Worm (Caenorhabditis elegans) whole organism, L4 larva: ENCODE data around the gene col-167.

Experiments used
- F10B5.3 ChIP-seq: sonication (generic microtip); optimal IDR thresholded peaks from 2 replicates; lab custom pipeline; 2016; ENCODE audit warnings: mild to moderate bottlenecking, missing genetic modification characterization, missing compliant biosample characterization
- F26F4.8 ChIP-seq: fragments of 200-800 bp; sonication (Bioruptor generic); conservative IDR thresholded peaks from 2 replicates; pipeline ENCODE4 v1.3.6; 2022; ENCODE audit warnings: missing genetic modification characterization, missing compliant biosample characterization
- F37D6.2 ChIP-seq: sonication (generic microtip); optimal IDR thresholded peaks from 2 replicates; lab custom pipeline; 2016; ENCODE audit warnings: mild to moderate bottlenecking, missing genetic modification characterization, missing compliant biosample characterization
- T20F7.1 ChIP-seq: fragments of 200-800 bp; sonication (Bioruptor generic); optimal IDR thresholded peaks from 2 replicates; lab custom pipeline; 2018; ENCODE audit warnings: mild to moderate bottlenecking, missing genetic modification characterization, missing compliant biosample characterization
- T26A8.4 ChIP-seq: fragments of 200-800 bp; sonication (Bioruptor generic); IDR thresholded peaks from 2 replicates; pipeline ENCODE4 v1.3.6; 2022; ENCODE audit warnings: missing genetic modification characterization, missing compliant biosample characterization
- Y105C5A.15 ChIP-seq: fragments of 200-800 bp; sonication (Bioruptor generic); IDR thresholded peaks from 2 replicates; pipeline ENCODE4 v1.3.6; 2022; ENCODE audit warnings: missing genetic modification characterization, missing compliant biosample characterization
- Y5F2A.4 ChIP-seq: fragments of 200-800 bp; sonication (Bioruptor generic); optimal IDR thresholded peaks from 2 replicates; lab custom pipeline; 2018; ENCODE audit warnings: mild to moderate bottlenecking, missing genetic modification characterization, missing compliant biosample characterization
- aha-1 ChIP-seq: fragments of 150-350 bp; peaks from one replicate; lab custom pipeline; 2014; ENCODE audit warnings: missing biosample characterization, missing genetic modification characterization
- aly-2 ChIP-seq: sonication (generic microtip); optimal IDR thresholded peaks from 2 replicates; lab custom pipeline; 2018; ENCODE audit warnings: missing biosample characterization, missing genetic modification characterization
- attf-4 ChIP-seq: sonication (generic microtip); optimal IDR thresholded peaks from 3 replicates; lab custom pipeline; 2017; ENCODE audit warnings: missing biosample characterization, missing genetic modification characterization
- ceh-28 ChIP-seq: fragments of 150-350 bp; optimal IDR thresholded peaks from 2 replicates; lab custom pipeline; 2014; ENCODE audit warnings: missing biosample characterization, missing genetic modification reagents, missing genetic modification characterization
- ces-1 ChIP-seq: fragments of 150-350 bp; sonication (generic microtip); optimal IDR thresholded peaks from 4 replicates; lab custom pipeline; 2014; ENCODE audit warnings: missing biosample characterization, missing genetic modification reagents, missing genetic modification characterization
- daf-16 ChIP-seq, 3 experiments: sonication (generic microtip); optimal IDR thresholded peaks; 2 replicates each; lab custom pipeline; 2016 to 2017; ENCODE audit warnings: missing genetic modification characterization in 3 of 3, missing genetic modification reagents in 3 of 3, mild to moderate bottlenecking in 2 of 3, missing compliant biosample characterization in 2 of 3, missing biosample characterization in 1 of 3, moderate library complexity in 1 of 3
- daf-8 ChIP-seq: fragments of 200-800 bp; sonication (Bioruptor generic); IDR thresholded peaks from 2 replicates; pipeline ENCODE4 v1.3.6; 2022; ENCODE audit warnings: missing genetic modification characterization, missing compliant biosample characterization
- dpl-1 ChIP-seq: fragments of 150-350 bp; optimal IDR thresholded peaks from 2 replicates; lab custom pipeline; 2014; ENCODE audit warnings: missing biosample characterization, missing genetic modification reagents, missing genetic modification characterization
- dve-1 ChIP-seq: sonication (generic microtip); optimal IDR thresholded peaks from 2 replicates; lab custom pipeline; 2017; ENCODE audit warnings: antibody characterized with exemption, mild to moderate bottlenecking, missing genetic modification characterization, missing compliant biosample characterization; ENCODE audit not compliant: insufficient read depth
- fkh-10 ChIP-seq: fragments of 150-350 bp; optimal IDR thresholded peaks from 2 replicates; lab custom pipeline; 2014; ENCODE audit warnings: missing biosample characterization, missing genetic modification reagents, missing genetic modification characterization
- hif-1 ChIP-seq, 2 experiments: sonication (generic microtip); optimal IDR thresholded peaks; 2 replicates each; lab custom pipeline; 2016 to 2017; ENCODE audit warnings: missing compliant biosample characterization in 2 of 2, missing genetic modification characterization in 2 of 2, missing genetic modification reagents in 2 of 2, missing genotype in 2 of 2, mild to moderate bottlenecking in 1 of 2
- hlh-30 ChIP-seq: sonication (generic microtip); optimal IDR thresholded peaks from 2 replicates; lab custom pipeline; 2017; ENCODE audit warnings: antibody characterized with exemption, mild to moderate bottlenecking, missing genetic modification characterization, missing compliant biosample characterization; ENCODE audit not compliant: insufficient read depth
- lin-13 ChIP-seq: fragments of 150-350 bp; optimal IDR thresholded peaks from 2 replicates; lab custom pipeline; 2014; ENCODE audit warnings: missing biosample characterization, missing genetic modification reagents, missing genetic modification characterization
- lin-15B ChIP-seq: fragments of 150-350 bp; sonication (generic microtip); optimal IDR thresholded peaks from 3 replicates; lab custom pipeline; 2014; ENCODE audit warnings: missing biosample characterization, missing genetic modification characterization
- lin-29 ChIP-seq: fragments of 200-800 bp; sonication (Bioruptor generic); IDR thresholded peaks from 2 replicates; pipeline ENCODE4 v1.3.6; 2022; ENCODE audit warnings: missing genetic modification reagents, missing genetic modification characterization, missing compliant biosample characterization
- lin-38 ChIP-seq: fragments of 200-800 bp; sonication (Bioruptor generic); IDR thresholded peaks from 2 replicates; pipeline ENCODE4 v1.3.6; 2022; ENCODE audit warnings: missing genetic modification reagents, missing genetic modification characterization, missing compliant biosample characterization
- lsy-2 ChIP-seq, 2 experiments: fragments of 150-350 bp in 1 of 2; sonication (generic microtip) in 1 of 2; optimal IDR thresholded peaks; 2 replicates each; lab custom pipeline; 2014 to 2017; ENCODE audit warnings: missing biosample characterization in 2 of 2, missing genetic modification characterization in 2 of 2
- mdt-29 ChIP-seq: fragments of 200-800 bp; sonication (Bioruptor generic); IDR thresholded peaks from 2 replicates; pipeline ENCODE4 v1.3.6; 2022; ENCODE audit warnings: missing genetic modification reagents, missing genetic modification characterization, missing compliant biosample characterization
- mep-1 ChIP-seq: fragments of 150-350 bp; sonication (generic microtip); optimal IDR thresholded peaks from 3 replicates; lab custom pipeline; 2014; ENCODE audit warnings: missing biosample characterization, missing genetic modification characterization
- mes-2 ChIP-seq: sonication (generic microtip); optimal IDR thresholded peaks from 2 replicates; lab custom pipeline; 2016; ENCODE audit warnings: missing genotype, mild to moderate bottlenecking, missing genetic modification characterization, missing compliant biosample characterization; ENCODE audit not compliant: poor library complexity, severe bottlenecking
- mxl-2 ChIP-seq: fragments of 200-800 bp; sonication (Bioruptor generic); conservative IDR thresholded peaks from 2 replicates; pipeline ENCODE4 v1.3.6; 2022; ENCODE audit warnings: missing genetic modification reagents, missing genetic modification characterization, missing compliant biosample characterization
- nhr-10 ChIP-seq: fragments of 150-350 bp; optimal IDR thresholded peaks from 2 replicates; lab custom pipeline; 2014; ENCODE audit warnings: missing biosample characterization, missing genetic modification characterization
- nhr-102 ChIP-seq: sonication (generic microtip); optimal IDR thresholded peaks from 2 replicates; lab custom pipeline; 2016; ENCODE audit warnings: mild to moderate bottlenecking, missing genetic modification characterization, moderate library complexity, missing compliant biosample characterization
- nhr-25 ChIP-seq: sonication (generic microtip); optimal IDR thresholded peaks from 2 replicates; lab custom pipeline; 2017; ENCODE audit warnings: missing genetic modification characterization, mild to moderate bottlenecking, missing compliant biosample characterization, antibody characterized with exemption, moderate library complexity, borderline replicate concordance; ENCODE audit not compliant: insufficient read depth
- nhr-42 ChIP-seq: fragments of 200-800 bp; sonication (Bioruptor generic); IDR thresholded peaks from 2 replicates; pipeline ENCODE4 v1.3.6; 2022; ENCODE audit warnings: missing genetic modification characterization, missing compliant biosample characterization
- nhr-6 ChIP-seq: fragments of 150-350 bp; optimal IDR thresholded peaks from 2 replicates; lab custom pipeline; 2014; ENCODE audit warnings: missing biosample characterization, missing genetic modification characterization
- pha-4 ChIP-seq, 2 experiments: fragments of 150-350 bp in 1 of 2; fragments of 200-800 bp in 1 of 2; sonication (Bioruptor generic) in 1 of 2; IDR thresholded peaks in 1 of 2; optimal IDR thresholded peaks in 1 of 2; 2 replicates each; pipeline versions ENCODE4 v1.3.6 to Lab custom; 2014 to 2022; ENCODE audit warnings: missing genetic modification characterization in 2 of 2, missing genetic modification reagents in 2 of 2, missing biosample characterization in 1 of 2, missing compliant biosample characterization in 1 of 2
- rbr-2 ChIP-seq: sonication (generic microtip); optimal IDR thresholded peaks from 2 replicates; lab custom pipeline; 2016; ENCODE audit warnings: missing genotype, missing genetic modification characterization, missing compliant biosample characterization
- saeg-2 ChIP-seq: fragments of 200-800 bp; sonication (Bioruptor generic); IDR thresholded peaks from 2 replicates; pipeline ENCODE4 v1.3.6; 2022; ENCODE audit warnings: missing genetic modification reagents, missing genetic modification characterization, missing compliant biosample characterization
- set-16 ChIP-seq: fragments of 200-800 bp; sonication (Bioruptor generic); IDR thresholded peaks from 2 replicates; pipeline ENCODE4 v1.3.6; 2022; ENCODE audit warnings: missing genetic modification reagents, missing genetic modification characterization, missing compliant biosample characterization
- skn-1 ChIP-seq: fragments of 150-350 bp; optimal IDR thresholded peaks from 2 replicates; lab custom pipeline; 2014; ENCODE audit warnings: missing biosample characterization, missing genetic modification characterization
- snpc-4 ChIP-seq: fragments of 150-350 bp; optimal IDR thresholded peaks from 2 replicates; lab custom pipeline; 2014; ENCODE audit warnings: missing biosample characterization, missing genetic modification characterization
- spr-1 ChIP-seq: sonication (generic microtip); optimal IDR thresholded peaks from 2 replicates; lab custom pipeline; 2016; ENCODE audit warnings: mild to moderate bottlenecking, missing genetic modification characterization, missing compliant biosample characterization
- unc-39 ChIP-seq: sonication (generic microtip); optimal IDR thresholded peaks from 2 replicates; lab custom pipeline; 2017; ENCODE audit warnings: missing biosample characterization, missing genetic modification characterization
- vab-7 ChIP-seq: fragments of 200-800 bp; sonication (Bioruptor generic); IDR thresholded peaks from 2 replicates; pipeline ENCODE4 v1.3.6; 2022; ENCODE audit warnings: missing genetic modification reagents, missing genetic modification characterization, missing compliant biosample characterization
- zfp-3 ChIP-seq: fragments of 200-800 bp; sonication (Bioruptor generic); conservative IDR thresholded peaks from 2 replicates; pipeline ENCODE4 v1.3.6; 2022; ENCODE audit warnings: missing genetic modification reagents, missing genetic modification characterization, missing compliant biosample characterization
- zip-11 ChIP-seq: fragments of 200-800 bp; sonication (Bioruptor generic); IDR thresholded peaks from 2 replicates; pipeline ENCODE4 v1.3.6; 2022; ENCODE audit warnings: missing genetic modification characterization, missing compliant biosample characterization
- zip-2 ChIP-seq: fragments of 150-350 bp; optimal IDR thresholded peaks from 2 replicates; lab custom pipeline; 2014; ENCODE audit warnings: missing biosample characterization, missing genetic modification characterization
- ztf-7 ChIP-seq: fragments of 150-350 bp; optimal IDR thresholded peaks from 2 replicates; lab custom pipeline; 2014; ENCODE audit warnings: missing biosample characterization, missing genetic modification characterization

The col-167 gene

DNA sequence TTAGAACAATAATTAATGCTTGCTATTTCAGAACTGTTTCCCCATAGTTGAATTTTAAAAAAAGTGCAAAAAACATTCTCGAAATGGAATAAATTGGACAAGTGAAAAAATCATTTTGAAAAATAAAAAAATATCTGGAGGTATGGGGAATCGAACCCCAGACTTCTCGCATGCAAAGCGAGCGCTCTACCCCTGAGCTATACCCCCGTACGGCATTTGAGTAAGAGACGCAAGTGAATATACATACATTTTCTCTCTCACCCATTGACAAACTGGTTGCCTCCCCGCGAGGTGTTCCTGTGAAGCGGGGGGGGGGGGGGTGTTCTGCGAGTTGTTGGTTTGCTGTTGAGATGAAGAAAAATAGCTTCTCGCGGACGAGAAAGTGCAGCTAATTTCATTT is 31.1 kb upstream of the col-167 start (continued):
- peak; percentile 97 for TF ChIP-seq vab-7 (GFP tag; lab: Robert Waterston, UW)
- TF ChIP-seq mxl-2: peak; percentile 78
- no peak for TF ChIP-seq zip-2 (tag; lab: Kevin White, UChicago)
- TF ChIP-seq aha-1: peak; percentile 33
- TF ChIP-seq ces-1 (GFP tag; lab: Kevin White, UChicago): peak; percentile 36
- TF ChIP-seq zfp-3 (GFP tag; lab: Robert Waterston, UW): peak; percentile 61
- TF ChIP-seq set-16 (GFP tag; lab: Robert Waterston, UW): peak; percentile 64
- TF ChIP-seq nhr-25 (tag; lab: Kevin White, UChicago): peak; percentile 68
- peak; percentile 27 for TF ChIP-seq dpl-1 (GFP tag; lab: Kevin White, UChicago)
- peak; percentile 79 for TF ChIP-seq spr-1 (tag; lab: Kevin White, UChicago)

DNA sequence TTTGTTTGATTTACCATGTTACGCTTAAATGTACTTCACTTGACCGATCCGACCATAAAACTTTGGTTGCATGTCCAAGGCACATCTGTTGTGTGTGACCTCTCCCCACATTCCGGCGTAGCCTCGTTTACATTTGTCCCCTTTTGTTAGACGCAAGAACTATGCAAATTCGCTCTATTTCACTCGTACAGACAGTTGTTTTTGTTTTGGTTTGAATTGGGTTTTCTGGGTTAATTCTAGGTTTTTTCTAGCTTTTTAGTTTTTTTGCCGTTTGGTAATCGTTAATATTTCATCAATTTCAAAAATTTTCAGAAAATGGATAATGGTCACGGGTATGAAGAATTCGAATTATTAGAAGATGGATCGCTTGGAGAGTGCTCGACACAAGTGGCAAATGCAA is 30.5 kb upstream of the col-167 start, which contains the start of gene mom-1:
Gene mom-1 (plus strand): TSS at position 301 of the 400 bp plus-strand sequence.
- TF ChIP-seq mdt-29 (GFP tag; lab: Robert Waterston, UW) (no peak), F26F4.8 (no peak), dve-1 (tag; lab: Kevin White, UChicago) (no peak), lsy-2 (tag; optimal IDR thresholded peaks at IDR 0.05; lab: Kevin White, UChicago) (no peak), zip-11 (GFP tag; lab: Robert Waterston, UW) (no peak)
- TF ChIP-seq, all 104 proteins: peak for 0

DNA sequence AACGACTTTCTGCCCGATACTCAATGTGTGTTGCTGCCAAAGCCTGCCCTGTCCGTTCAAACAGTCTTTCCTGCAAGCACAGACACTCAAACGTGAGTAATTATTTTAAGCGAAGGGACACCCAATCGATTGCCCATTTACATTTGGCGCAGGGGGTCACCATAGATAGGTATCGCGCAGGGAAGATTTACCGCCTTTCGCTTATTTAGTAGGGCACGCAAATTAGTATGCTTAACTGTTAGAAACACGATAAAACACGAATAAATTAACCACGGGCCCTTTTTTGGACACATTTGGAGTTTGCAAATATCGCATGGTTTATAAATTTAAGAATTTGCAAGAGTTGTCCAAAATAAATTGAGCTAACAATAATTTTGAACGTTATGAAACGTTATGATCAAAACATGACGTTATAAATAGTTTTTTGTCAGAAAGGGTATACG is 26.9 kb upstream of the col-167 start:
- TF ChIP-seq dpl-1 (GFP tag; lab: Kevin White, UChicago): peak; percentile 74
- TF ChIP-seq lin-13 (GFP tag; lab: Kevin White, UChicago): peak; percentile 98
- peak; percentile 96 for TF ChIP-seq ceh-28 (tag; lab: Kevin White, UChicago)
- peak; percentile 97 for TF ChIP-seq lin-29 (GFP tag; lab: Robert Waterston, UW)
- peak; percentile 100 for TF ChIP-seq T26A8.4 (GFP tag; lab: Robert Waterston, UW)
- peak; percentile 72 for TF ChIP-seq skn-1 (tag; lab: Kevin White, UChicago)
- peak; percentile 99 for TF ChIP-seq nhr-42 (GFP tag; lab: Robert Waterston, UW)
- TF ChIP-seq saeg-2 (GFP tag; lab: Robert Waterston, UW): peak; percentile 99
- peak; percentile 77 for TF ChIP-seq attf-4 (tag; lab: Kevin White, UChicago)
- peak; percentile 100 for TF ChIP-seq nhr-10
- TF ChIP-seq pha-4 (GFP tag; IDR thresholded peaks at IDR 0.05; lab: Robert Waterston, UW): peak; percentile 97
- TF ChIP-seq pha-4 (tag; optimal IDR thresholded peaks at IDR 0.05; lab: Kevin White, UChicago): peak; percentile 88
- peak; percentile 89 for TF ChIP-seq lin-38 (GFP tag; lab: Robert Waterston, UW)
- TF ChIP-seq daf-8: 0 out of 2 replicates have a peak, but pooled peaks have one; percentile 83
- TF ChIP-seq mes-2 (tag; lab: Kevin White, UChicago): peak; percentile 98
- peak; percentile 97 for TF ChIP-seq F10B5.3 (tag; lab: Kevin White, UChicago)
- peak; percentile 100 for TF ChIP-seq fkh-10 (GFP tag; lab: Kevin White, UChicago)
- TF ChIP-seq hif-1 (tag; optimal IDR thresholded peaks at IDR 0.05; lab: Kevin White, UChicago): peak; percentile 85 to 92
- peak; percentile 95 for TF ChIP-seq hlh-30
- TF ChIP-seq F37D6.2 (tag; lab: Kevin White, UChicago): peak; percentile 99
- peak; percentile 97 for TF ChIP-seq ces-1 (GFP tag; lab: Kevin White, UChicago)
- peak; percentile 62 for TF ChIP-seq snpc-4 (tag; lab: Kevin White, UChicago)
- TF ChIP-seq nhr-102: peak; percentile 100
- TF ChIP-seq ztf-7: peak; percentile 94
- no peak for TF ChIP-seq unc-39 (tag; lab: Kevin White, UChicago)
- TF ChIP-seq nhr-6: peak; percentile 99
- peak; percentile 92 for TF ChIP-seq Y105C5A.15 (GFP tag; lab: Robert Waterston, UW)
- peak; percentile 80 for TF ChIP-seq lin-15B
- TF ChIP-seq T20F7.1: peak; percentile 94
- TF ChIP-seq rbr-2 (tag; lab: Kevin White, UChicago): peak; percentile 99
- peak; percentile 97 to 98 for TF ChIP-seq daf-16 (GFP tag; optimal IDR thresholded peaks at IDR 0.05; lab: Kevin White, UChicago)
- TF ChIP-seq daf-16 (tag; optimal IDR thresholded peaks at IDR 0.05; lab: Kevin White, UChicago): peak; percentile 96
- peak; percentile 100 for TF ChIP-seq mep-1 (tag; lab: Kevin White, UChicago)
- peak; percentile 96 for TF ChIP-seq Y5F2A.4 (GFP tag; lab: Kevin White, UChicago)
- TF ChIP-seq aly-2: no peak
